Worm (Caenorhabditis elegans) whole organism, dauer: ENCODE data around the gene K02E11.3.

Experiments used
- unc-62 ChIP-seq: sonication (generic microtip); optimal IDR thresholded peaks from 2 replicates; lab custom pipeline; 2017; ENCODE audit warnings: missing biosample characterization, missing genetic modification reagents, missing genetic modification characterization

K02E11.3 gene

DNA sequence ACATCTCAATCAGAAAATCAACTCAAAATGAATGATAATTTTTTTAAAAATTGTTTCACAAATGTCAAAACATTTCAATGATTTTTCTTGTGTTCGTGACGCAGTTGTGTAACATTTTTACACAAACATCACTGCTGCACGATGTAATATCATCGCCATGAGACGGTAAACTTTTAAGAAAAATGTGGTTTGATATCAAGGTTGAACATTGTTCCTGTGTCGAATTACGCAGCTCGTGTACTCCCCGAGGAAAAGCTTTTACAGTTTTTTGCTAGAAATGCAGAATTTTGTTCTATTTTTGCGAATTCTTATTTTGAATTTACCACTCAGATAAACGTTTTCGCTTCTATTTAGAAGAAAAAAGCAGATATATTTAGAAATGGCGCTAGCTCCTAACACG lies 49.0 kb downstream of the K02E11.3 start:
- TF ChIP-seq unc-62 (GFP tag; lab: Kevin White, UChicago): no peak
